Worm (Caenorhabditis elegans) whole organism, L2 larva: Measurements from ENCODE around the gene sars-1.

Experiments used
- ceh-16 ChIP-seq: fragments of 150-350 bp; optimal IDR thresholded peaks from 2 replicates; lab custom pipeline; 2014; ENCODE audit warnings: missing biosample characterization, missing genetic modification characterization
- fos-1 ChIP-seq: fragments of 150-350 bp; optimal IDR thresholded peaks from 2 replicates; lab custom pipeline; 2014; ENCODE audit warnings: missing biosample characterization, missing genetic modification characterization
- gmeb-1 ChIP-seq: fragments of 150-350 bp; optimal IDR thresholded peaks from 2 replicates; lab custom pipeline; 2014; ENCODE audit warnings: missing biosample characterization, missing genetic modification characterization
- mdl-1 ChIP-seq, 2 experiments: fragments of 150-350 bp in 1 of 2; sonication (generic microtip) in 1 of 2; optimal IDR thresholded peaks; 2 replicates each; lab custom pipeline; 2017; ENCODE audit warnings: missing biosample characterization in 2 of 2, missing genetic modification characterization in 2 of 2
- nhr-10 ChIP-seq: sonication (generic microtip); optimal IDR thresholded peaks from 2 replicates; lab custom pipeline; 2017; ENCODE audit warnings: missing biosample characterization, missing genetic modification characterization
- nhr-23 ChIP-seq: fragments of 150-350 bp; optimal IDR thresholded peaks from 2 replicates; lab custom pipeline; 2014; ENCODE audit warnings: missing biosample characterization, missing genetic modification reagents, missing genetic modification characterization
- nhr-25 ChIP-seq: fragments of 150-350 bp; sonication (generic microtip); optimal IDR thresholded peaks from 3 replicates; lab custom pipeline; 2014; ENCODE audit warnings: missing biosample characterization, missing genetic modification characterization
- unc-39 ChIP-seq: fragments of 150-350 bp; optimal IDR thresholded peaks from 2 replicates; lab custom pipeline; 2014; ENCODE audit warnings: missing biosample characterization, missing genetic modification characterization

ce11 chrIV:9994895-9995394, 8.6 kb upstream of the sars-1 start, which contains the start of gene uba-1:
- peak; percentile 5 for TF ChIP-seq gmeb-1
- no peak for TF ChIP-seq nhr-23 (tag; lab: Kevin White, UChicago)
- no peak for TF ChIP-seq nhr-10 (tag; lab: Kevin White, UChicago)
- no peak for TF ChIP-seq mdl-1 (tag; optimal IDR thresholded peaks at IDR 0.05; lab: Kevin White, UChicago)
- no peak for TF ChIP-seq fos-1
- TF ChIP-seq nhr-25 (tag; lab: Kevin White, UChicago): peak; percentile 67
- TF ChIP-seq unc-39: no peak
- TF ChIP-seq ceh-16 (tag; lab: Kevin White, UChicago): no peak
